Fruit fly (Drosophila melanogaster): ENCODE measurements around the gene DCTN1-p150.

DCTN1-p150 gene

DNA sequence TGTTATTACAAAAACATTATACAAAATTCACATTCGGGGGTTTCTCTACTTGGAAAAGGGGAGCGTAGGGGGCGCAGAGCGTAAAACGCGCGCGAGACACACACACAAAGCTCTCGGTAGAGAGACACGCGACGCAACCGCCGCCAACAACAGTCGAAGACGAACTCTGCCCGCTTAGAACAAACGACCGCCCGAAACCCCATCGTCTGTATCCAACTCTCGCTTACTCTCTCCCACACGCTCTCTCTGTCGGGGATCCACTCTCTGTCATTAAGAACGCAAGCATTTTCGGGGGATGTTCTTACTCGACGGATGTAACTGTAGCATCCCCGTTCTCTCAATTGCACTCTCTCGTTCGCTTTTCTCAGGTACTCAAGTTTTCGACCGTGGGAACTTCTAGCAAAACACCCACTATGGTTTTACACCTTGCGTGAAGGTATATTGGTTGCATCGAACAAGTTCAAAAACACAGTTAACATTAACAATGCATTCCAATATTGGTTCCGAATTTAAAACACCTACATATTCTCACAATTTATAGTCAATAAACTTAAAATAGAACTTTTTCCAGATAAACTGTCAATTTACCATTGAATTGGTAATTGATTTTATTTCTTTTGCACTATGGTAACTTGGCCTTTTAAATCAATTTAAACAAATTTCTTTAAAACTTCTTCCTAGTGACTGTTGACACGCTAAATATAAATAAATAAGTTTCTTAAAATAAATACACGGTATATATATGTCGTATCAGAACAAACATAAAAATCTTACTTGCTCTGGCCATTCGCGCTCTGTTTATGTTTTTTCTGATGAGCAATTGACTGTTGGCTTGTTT lies 9.2 kb upstream of the DCTN1-p150 start:
- TF ChIP-seq Hr83 (GFP tag; optimal IDR thresholded peaks at IDR 0.05; ENCODE audit: poor library complexity, severe bottlenecking) (no peak), psq (GFP tag; optimal IDR thresholded peaks at IDR 0.05) (peak; percentile 50), br (GFP tag; optimal IDR thresholded peaks at IDR 0.05) (peak; percentile 63), sv (GFP tag; optimal IDR thresholded peaks at IDR 0.05) (peak; percentile 87), CrebA (GFP tag; optimal IDR thresholded peaks at IDR 0.05; ENCODE audit: borderline replicate concordance) (no peak), Hnf4 (GFP tag; optimal IDR thresholded peaks at IDR 0.05) (peak; percentile 22), h (GFP tag; optimal IDR thresholded peaks at IDR 0.05) (peak; percentile 69), brk (GFP tag; optimal IDR thresholded peaks at IDR 0.05) (no peak), Sp1 (GFP tag; optimal IDR thresholded peaks at IDR 0.05) (peak; percentile 59), Vsx2 (GFP tag; optimal IDR thresholded peaks at IDR 0.05; ENCODE audit: partially characterized antibody) (peak; percentile 16), pan (optimal IDR thresholded peaks at IDR 0.05) (peak; percentile 69), N (GFP tag; optimal IDR thresholded peaks at IDR 0.05) (no peak), lola (GFP tag; optimal IDR thresholded peaks at IDR 0.05) (no peak), CG9705 (GFP tag; optimal IDR thresholded peaks at IDR 0.05) (no peak), foxo (GFP tag; optimal IDR thresholded peaks at IDR 0.05) (peak in 1 of 2 experiments; percentile 77), dl (GFP tag; optimal IDR thresholded peaks at IDR 0.05; ENCODE audit: insufficient read depth in 1 of 2, partially characterized antibody in 2 of 2) (peak; percentile 84 to 93), fru (GFP tag; optimal IDR thresholded peaks at IDR 0.05) (peak; percentile 82), Abd-B (GFP tag; optimal IDR thresholded peaks at IDR 0.05) (no peak), CG32264 (GFP tag; optimal IDR thresholded peaks at IDR 0.05) (no peak), HLH106 (tag; optimal IDR thresholded peaks at IDR 0.05) (peak; percentile 70), woc (GFP tag; optimal IDR thresholded peaks at IDR 0.05) (peak; percentile 76), jim (GFP tag; optimal IDR thresholded peaks at IDR 0.05) (no peak), Rel (GFP tag; optimal IDR thresholded peaks at IDR 0.05) (no peak), Rel (tag; optimal IDR thresholded peaks at IDR 0.05) (peak; percentile 97), usp (GFP tag; optimal IDR thresholded peaks at IDR 0.05) (no peak), Dif (GFP tag; optimal IDR thresholded peaks at IDR 0.05; ENCODE audit: partially characterized antibody) (peak; percentile 92), tai (GFP tag; optimal IDR thresholded peaks at IDR 0.05) (peak; percentile 39), Dfd (GFP tag; optimal IDR thresholded peaks at IDR 0.05) (no peak), Mio (GFP tag; optimal IDR thresholded peaks at IDR 0.05) (no peak), dsf (GFP tag; optimal IDR thresholded peaks at IDR 0.05; ENCODE audit: borderline replicate concordance) (no peak), OdsH (GFP tag; optimal IDR thresholded peaks at IDR 0.05) (peak; percentile 71), rgr (GFP tag; optimal IDR thresholded peaks at IDR 0.05) (peak; percentile 64), ey (GFP tag; optimal IDR thresholded peaks at IDR 0.05) (peak; percentile 73), Myc (optimal IDR thresholded peaks at IDR 0.05) (no peak), dmrt93B (GFP tag; optimal IDR thresholded peaks at IDR 0.05) (peak; percentile 67), Hr78 (GFP tag; optimal IDR thresholded peaks at IDR 0.05) (no peak), sage (GFP tag; optimal IDR thresholded peaks at IDR 0.05) (no peak), Jra (GFP tag; optimal IDR thresholded peaks at IDR 0.05) (no peak), GATAd (GFP tag; optimal IDR thresholded peaks at IDR 0.05) (no peak)

DNA sequence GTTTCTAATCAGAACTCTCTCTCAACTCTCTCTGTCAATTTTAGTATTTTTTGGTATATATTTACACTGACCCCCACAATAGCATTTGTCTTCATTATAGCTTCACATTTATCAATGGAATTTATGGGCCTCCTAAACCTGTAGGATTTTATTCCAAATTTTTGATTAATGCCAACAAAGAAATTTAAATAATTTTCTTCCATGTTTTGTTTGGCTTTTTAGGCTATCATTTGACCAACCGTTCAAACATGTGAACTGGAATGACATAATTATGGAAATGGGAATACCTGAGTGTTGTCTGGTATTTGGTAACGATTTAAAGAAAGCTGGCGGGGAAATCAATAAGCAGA lies 8.6 kb upstream of the DCTN1-p150 start:
- TF ChIP-seq dl (GFP tag; optimal IDR thresholded peaks at IDR 0.05; ENCODE audit: insufficient read depth in 1 of 2, partially characterized antibody in 2 of 2) (peak in 1 of 2 experiments; percentile 3), CG9705 (GFP tag; optimal IDR thresholded peaks at IDR 0.05) (no peak), Vsx2 (GFP tag; optimal IDR thresholded peaks at IDR 0.05; ENCODE audit: partially characterized antibody) (peak; percentile 64), dsf (GFP tag; optimal IDR thresholded peaks at IDR 0.05; ENCODE audit: borderline replicate concordance) (no peak), fru (GFP tag; optimal IDR thresholded peaks at IDR 0.05) (no peak), Jra (GFP tag; optimal IDR thresholded peaks at IDR 0.05) (no peak), Dif (GFP tag; optimal IDR thresholded peaks at IDR 0.05; ENCODE audit: partially characterized antibody) (peak; percentile 29)
